Worm (Caenorhabditis elegans) whole organism, L2 larva: ENCODE data around the gene C05B5.16.

Source experiments
- aly-2 ChIP-seq: fragments of 150-350 bp; optimal IDR thresholded peaks from 2 replicates; lab custom pipeline; 2014; ENCODE audit warnings: missing biosample characterization, missing genetic modification characterization
- ama-1 ChIP-seq: fragments of 150-350 bp; optimal IDR thresholded peaks from 2 replicates; lab custom pipeline; 2018; ENCODE audit warnings: inconsistent platforms
- ceh-16 ChIP-seq: fragments of 150-350 bp; optimal IDR thresholded peaks from 2 replicates; lab custom pipeline; 2014; ENCODE audit warnings: missing biosample characterization, missing genetic modification characterization
- elt-3 ChIP-seq: sonication (generic microtip); optimal IDR thresholded peaks from 2 replicates; lab custom pipeline; 2017; ENCODE audit warnings: missing biosample characterization, missing genetic modification characterization
- lin-39 ChIP-seq: fragments of 150-350 bp; optimal IDR thresholded peaks from 2 replicates; lab custom pipeline; 2014; ENCODE audit warnings: missing biosample characterization, missing genetic modification reagents, missing genetic modification characterization
- mdl-1 ChIP-seq, 2 experiments: fragments of 150-350 bp in 1 of 2; sonication (generic microtip) in 1 of 2; optimal IDR thresholded peaks; 2 replicates each; lab custom pipeline; 2017; ENCODE audit warnings: missing biosample characterization in 2 of 2, missing genetic modification characterization in 2 of 2
- nhr-10 ChIP-seq: sonication (generic microtip); optimal IDR thresholded peaks from 2 replicates; lab custom pipeline; 2017; ENCODE audit warnings: missing biosample characterization, missing genetic modification characterization
- nhr-25 ChIP-seq: fragments of 150-350 bp; sonication (generic microtip); optimal IDR thresholded peaks from 3 replicates; lab custom pipeline; 2014; ENCODE audit warnings: missing biosample characterization, missing genetic modification characterization
- nhr-77 ChIP-seq: fragments of 150-350 bp; optimal IDR thresholded peaks from 2 replicates; lab custom pipeline; 2014; ENCODE audit warnings: missing biosample characterization, missing genetic modification characterization
- skn-1 ChIP-seq: sonication (generic microtip); optimal IDR thresholded peaks from 2 replicates; lab custom pipeline; 2017; ENCODE audit warnings: missing biosample characterization, missing genetic modification characterization
- unc-62 ChIP-seq: fragments of 150-350 bp; optimal IDR thresholded peaks from 2 replicates; lab custom pipeline; 2014; ENCODE audit warnings: missing biosample characterization, missing genetic modification reagents, missing genetic modification characterization
- ztf-11 ChIP-seq: sonication (generic microtip); optimal IDR thresholded peaks from 2 replicates; lab custom pipeline; 2017; ENCODE audit warnings: missing biosample characterization, missing genetic modification characterization
- ztf-4 ChIP-seq: fragments of 150-350 bp; optimal IDR thresholded peaks from 2 replicates; lab custom pipeline; 2014; ENCODE audit warnings: missing biosample characterization, missing genetic modification characterization

DNA sequence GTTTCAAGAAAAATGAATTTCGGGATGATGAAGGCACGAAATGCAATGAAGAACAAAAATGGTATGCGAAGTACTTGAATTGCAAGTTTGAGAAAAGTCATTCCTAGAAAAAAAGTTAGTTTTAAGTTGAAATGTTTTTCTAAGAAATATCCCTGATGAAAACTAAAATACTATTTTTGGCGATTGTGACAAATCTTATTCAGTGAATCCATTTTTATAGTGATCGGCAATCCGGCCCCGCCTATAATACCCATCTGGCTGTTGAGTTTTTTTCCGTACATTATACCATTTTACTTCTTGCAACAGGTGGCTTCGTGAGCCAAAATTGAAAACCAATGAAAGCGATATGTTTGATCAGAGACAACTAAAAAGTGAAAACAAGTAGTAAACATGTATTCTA lies 13.0 kb upstream of the C05B5.16 start, which contains the start of gene C05B5.17:
- TF ChIP-seq ztf-11 (tag; lab: Kevin White, UChicago), result no peak
- TF ChIP-seq nhr-10 (tag; lab: Kevin White, UChicago), result no peak
- no peak for TF ChIP-seq ceh-16
- TF ChIP-seq lin-39 (tag; lab: Kevin White, UChicago), result no peak
- TF ChIP-seq nhr-25, result no peak
- no peak for TF ChIP-seq elt-3
- TF ChIP-seq skn-1, result no peak
- no peak for TF ChIP-seq ztf-4 (tag; lab: Kevin White, UChicago)
- no peak for TF ChIP-seq nhr-77 (tag; lab: Kevin White, UChicago)
- no peak for TF ChIP-seq mdl-1 (tag; optimal IDR thresholded peaks at IDR 0.05; lab: Kevin White, UChicago)
- no peak for TF ChIP-seq unc-62 (GFP tag; lab: Kevin White, UChicago)
- TF ChIP-seq aly-2 (tag; lab: Kevin White, UChicago), result no peak
- TF ChIP-seq ama-1, result no peak
